Worm (Caenorhabditis elegans): Measurements from ENCODE around the gene ins-22.
"Not testable (repeated sequence)": the region's sequence is repeated elsewhere in the genome, so short reads cannot be mapped to it uniquely, and the experiment has no call there.

The ins-22 gene

DNA sequence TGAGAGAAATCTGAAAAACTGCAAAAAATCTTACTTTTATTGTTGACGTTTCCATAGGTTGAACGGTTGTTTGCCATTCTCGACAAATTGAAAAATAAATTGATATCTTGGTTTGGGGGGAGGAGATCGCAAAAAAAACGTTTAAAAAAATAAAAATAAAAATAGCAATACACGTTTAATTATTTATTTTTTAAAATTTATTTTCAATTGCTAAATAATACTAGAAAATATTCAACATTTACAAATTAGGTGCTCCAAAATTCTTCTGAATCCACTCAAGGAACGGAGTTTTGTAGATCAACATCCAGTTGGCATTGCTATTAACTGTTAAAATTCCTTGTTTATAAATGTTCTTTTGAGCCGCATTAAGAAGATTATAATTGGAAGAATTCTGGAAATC lies 13.9 kb downstream of the ins-22 start, which contains the start of gene T16G12.7:
Gene T16G12.7, minus strand, starts transcription at position 101 of the 400 bp plus-strand sequence.
- TF ChIP-seq R02D3.7 (tag; optimal IDR thresholded peaks at IDR 0.05) (no peak), lin-15B (tag; optimal IDR thresholded peaks at IDR 0.05) (no peak), elt-1 (tag; optimal IDR thresholded peaks at IDR 0.05) (no peak), ama-1 (optimal IDR thresholded peaks at IDR 0.05) (no peak), nhr-67 (tag; optimal IDR thresholded peaks at IDR 0.05) (no peak), ztf-11 (tag; optimal IDR thresholded peaks at IDR 0.05) (no peak), nhr-11 (tag; optimal IDR thresholded peaks at IDR 0.05) (no peak), jun-1 (tag; optimal IDR thresholded peaks at IDR 0.05) (no peak), nhr-77 (tag; optimal IDR thresholded peaks at IDR 0.05) (no peak), ztf-4 (tag; optimal IDR thresholded peaks at IDR 0.05) (no peak), hmg-11 (tag; optimal IDR thresholded peaks at IDR 0.05) (no peak), fos-1 (tag; optimal IDR thresholded peaks at IDR 0.05) (no peak), ceh-16 (tag; optimal IDR thresholded peaks at IDR 0.05) (no peak), unc-62 (GFP tag; optimal IDR thresholded peaks at IDR 0.05) (no peak), nhr-76 (tag; optimal IDR thresholded peaks at IDR 0.05) (no peak)

DNA sequence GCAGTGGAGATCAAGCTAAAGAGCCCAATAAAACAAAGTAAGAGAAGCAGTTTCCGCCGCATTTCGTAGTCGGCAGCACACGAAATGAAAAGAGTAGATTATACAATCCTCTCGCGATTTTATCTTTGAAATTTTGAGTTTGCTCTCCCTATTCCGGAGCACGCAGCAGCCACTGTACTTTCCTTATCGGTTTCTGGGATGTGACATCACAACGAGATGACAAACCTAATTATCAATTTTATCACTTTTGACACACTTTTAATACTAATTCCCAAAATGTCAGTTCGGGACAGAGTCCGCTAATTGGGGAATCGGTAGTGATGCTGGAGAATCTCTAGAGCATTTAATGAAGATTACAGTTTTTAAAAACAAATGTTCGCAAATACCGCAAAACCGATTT lies 23.6 kb downstream of the ins-22 start, which contains the start of gene T16G12.1:
Gene T16G12.1, minus strand, starts transcription at position 176 of the 400 bp plus-strand sequence.
- no peak for TF ChIP-seq skn-1 (tag; optimal IDR thresholded peaks at IDR 0.05)
- TF ChIP-seq elt-2 (tag; optimal IDR thresholded peaks at IDR 0.05), result peak; percentile 82
- peak; percentile 60 for TF ChIP-seq pqm-1 (tag; optimal IDR thresholded peaks at IDR 0.05)

DNA sequence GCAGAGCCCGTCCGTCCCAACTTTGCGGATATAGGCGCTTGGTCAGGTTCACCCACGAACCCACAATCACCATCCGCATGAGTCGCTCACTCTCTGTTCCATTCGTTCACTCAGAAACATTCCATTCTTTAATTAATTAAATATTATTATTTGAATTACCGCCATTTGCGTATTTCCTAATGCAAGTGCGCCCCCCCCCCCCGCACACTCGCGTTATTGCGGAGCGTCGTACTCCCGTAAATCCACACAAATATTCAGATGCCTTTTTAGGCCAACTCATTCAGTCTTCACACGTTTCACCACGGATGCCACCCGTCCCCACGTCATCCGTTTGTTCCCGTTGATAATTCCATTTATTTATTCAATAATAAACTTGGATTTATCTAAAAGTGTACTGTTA lies 24.2 kb downstream of the ins-22 start, which contains the start of gene T16G12.3:
Gene T16G12.3, plus strand, starts transcription at position 301 of the 400 bp plus-strand sequence.
- TF ChIP-seq ceh-28 (tag; optimal IDR thresholded peaks at IDR 0.05); daf-12 (tag; optimal IDR thresholded peaks at IDR 0.05); sea-2 (GFP tag; optimal IDR thresholded peaks at IDR 0.05): not testable (repeated sequence)

DNA sequence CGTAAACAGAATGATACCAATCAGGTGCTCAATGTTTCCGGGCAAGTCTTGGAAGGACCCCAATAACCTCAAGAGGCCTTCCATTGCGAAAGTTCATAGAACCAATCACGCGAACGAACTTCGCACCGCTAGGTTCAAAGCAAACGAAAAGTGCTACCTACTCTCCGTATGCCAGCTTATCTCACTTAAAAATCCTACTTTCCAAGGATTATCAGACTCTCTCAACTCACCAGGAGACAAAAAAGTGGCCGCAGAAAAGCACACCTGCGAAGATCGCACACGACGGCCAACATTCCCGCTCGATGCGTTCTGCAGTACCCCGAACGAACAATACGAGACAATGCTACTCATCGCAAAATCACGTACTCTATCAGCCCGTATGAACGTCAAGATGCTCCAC lies 27.2 kb downstream of the ins-22 start, which contains the start of gene T16G12.12:
Gene T16G12.12, plus strand, starts transcription at position 301 of the 400 bp plus-strand sequence.
- not testable (repeated sequence) for TF ChIP-seq nhr-23 (tag; optimal IDR thresholded peaks at IDR 0.05); nhr-11 (tag; optimal IDR thresholded peaks at IDR 0.05); ama-1 (optimal IDR thresholded peaks at IDR 0.05)

DNA sequence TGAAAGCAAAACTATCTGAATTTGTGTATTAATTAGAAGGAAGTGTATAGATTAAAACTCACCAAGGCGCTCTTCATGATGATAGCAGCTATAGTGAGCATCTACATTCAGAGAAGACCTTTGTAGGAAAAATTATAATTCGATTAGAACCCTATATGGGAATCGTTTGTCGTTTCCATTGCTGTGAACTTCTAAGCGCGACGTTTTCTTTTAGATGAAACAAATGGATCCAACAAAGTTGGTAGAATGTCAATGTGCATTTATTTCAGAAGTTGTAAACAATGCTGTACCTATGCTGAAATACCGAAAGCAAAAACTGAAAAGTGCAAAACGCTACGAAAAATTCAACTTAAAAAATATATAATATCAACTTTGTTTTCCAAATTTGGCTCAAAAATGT lies 29.9 kb downstream of the ins-22 start, which contains the start of gene T16G12.10:
Gene T16G12.10, minus strand, starts transcription at position 101 of the 400 bp plus-strand sequence.
- TF ChIP-seq ceh-16 (tag; optimal IDR thresholded peaks at IDR 0.05) (no peak), elt-3 (tag; optimal IDR thresholded peaks at IDR 0.05) (no peak), fos-1 (tag; optimal IDR thresholded peaks at IDR 0.05) (no peak), ceh-9 (tag; optimal IDR thresholded peaks at IDR 0.05) (no peak), ceh-82 (tag; optimal IDR thresholded peaks at IDR 0.05) (no peak), nhr-25 (tag; optimal IDR thresholded peaks at IDR 0.05) (no peak)

DNA sequence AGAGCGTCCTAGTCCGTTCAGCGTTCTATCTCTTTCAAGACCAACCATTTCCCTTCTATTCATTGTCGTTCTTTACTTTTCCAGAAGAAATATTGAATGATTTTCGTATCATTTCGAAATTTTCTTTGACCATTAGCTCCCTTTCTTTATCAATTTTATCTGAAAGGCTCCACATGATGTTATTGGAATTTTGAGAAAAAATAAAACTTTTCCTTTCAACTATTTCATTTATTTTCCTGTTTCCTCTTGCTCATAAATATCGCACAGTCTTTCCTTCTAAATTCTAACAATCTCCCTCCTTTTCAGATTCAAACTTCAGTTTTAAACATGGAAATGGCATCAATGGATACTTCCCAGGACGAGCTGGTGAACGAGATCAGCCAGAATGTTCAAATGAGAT lies 31.4 kb downstream of the ins-22 start, which contains the start of gene T16G12.4:
Gene T16G12.4, plus strand, starts transcription at position 301 of the 400 bp plus-strand sequence.
- TF ChIP-seq tbx-2 (tag; optimal IDR thresholded peaks at IDR 0.05) (no peak), nhr-76 (tag; optimal IDR thresholded peaks at IDR 0.05) (no peak), ZK546.5 (tag; optimal IDR thresholded peaks at IDR 0.05) (no peak), R02D3.7 (tag; optimal IDR thresholded peaks at IDR 0.05) (no peak), unc-62 (GFP tag; optimal IDR thresholded peaks at IDR 0.05) (no peak), lin-39 (tag; optimal IDR thresholded peaks at IDR 0.05) (no peak), nhr-11 (tag; optimal IDR thresholded peaks at IDR 0.05) (no peak), nhr-12 (tag; optimal IDR thresholded peaks at IDR 0.05) (no peak), zag-1 (tag; optimal IDR thresholded peaks at IDR 0.05) (no peak), snpc-4 (tag; optimal IDR thresholded peaks at IDR 0.05) (no peak), jun-1 (tag; optimal IDR thresholded peaks at IDR 0.05) (no peak), unc-39 (tag; optimal IDR thresholded peaks at IDR 0.05) (no peak), nhr-67 (tag; optimal IDR thresholded peaks at IDR 0.05) (no peak), nhr-77 (tag; optimal IDR thresholded peaks at IDR 0.05) (no peak), egl-5 (tag; optimal IDR thresholded peaks at IDR 0.05) (no peak), fkh-10 (GFP tag; optimal IDR thresholded peaks at IDR 0.05) (no peak)
